Worm (Caenorhabditis elegans) whole organism, L4 larva: ENCODE results near the gene C25E10.10.

Source experiments
- F10B5.3 ChIP-seq: sonication (generic microtip); optimal IDR thresholded peaks from 2 replicates; lab custom pipeline; 2016; ENCODE audit warnings: mild to moderate bottlenecking, missing genetic modification characterization, missing compliant biosample characterization
- R02D3.7 ChIP-seq: fragments of 150-350 bp; sonication (generic microtip); optimal IDR thresholded peaks from 3 replicates; lab custom pipeline; 2014; ENCODE audit warnings: missing biosample characterization, missing genetic modification characterization
- aly-2 ChIP-seq: sonication (generic microtip); optimal IDR thresholded peaks from 2 replicates; lab custom pipeline; 2018; ENCODE audit warnings: missing biosample characterization, missing genetic modification characterization
- ama-1 ChIP-seq: fragments of 150-350 bp; optimal IDR thresholded peaks from 2 replicates; lab custom pipeline; 2014; ENCODE audit warnings: inconsistent platforms, mixed read lengths
- ceh-44 ChIP-seq: fragments of 200-800 bp; sonication (Bioruptor generic); IDR thresholded peaks from 2 replicates; pipeline ENCODE4 v1.3.6; 2022; ENCODE audit warnings: missing genetic modification reagents, missing genetic modification characterization, missing compliant biosample characterization
- ceh-82 ChIP-seq: sonication (generic microtip); optimal IDR thresholded peaks from 2 replicates; lab custom pipeline; 2017; ENCODE audit warnings: missing biosample characterization, missing genetic modification characterization
- dmd-6 ChIP-seq: fragments of 200-800 bp; sonication (Bioruptor generic); IDR thresholded peaks from 2 replicates; pipeline ENCODE4 v1.3.6; 2022; ENCODE audit warnings: missing genetic modification reagents, missing genetic modification characterization, missing compliant biosample characterization
- gei-8 ChIP-seq: fragments of 200-800 bp; sonication (Bioruptor generic); optimal IDR thresholded peaks from 2 replicates; lab custom pipeline; 2018; ENCODE audit warnings: mild to moderate bottlenecking, missing genetic modification characterization, missing compliant biosample characterization
- mdl-1 ChIP-seq, 2 experiments: fragments of 150-350 bp in 1 of 2; sonication (generic microtip) in 1 of 2; optimal IDR thresholded peaks; 2 replicates each; lab custom pipeline; 2014 to 2017; ENCODE audit warnings: missing biosample characterization in 2 of 2, missing genetic modification characterization in 2 of 2
- nhr-10 ChIP-seq: fragments of 150-350 bp; optimal IDR thresholded peaks from 2 replicates; lab custom pipeline; 2014; ENCODE audit warnings: missing biosample characterization, missing genetic modification characterization
- nhr-77 ChIP-seq: fragments of 150-350 bp; optimal IDR thresholded peaks from 2 replicates; lab custom pipeline; 2014; ENCODE audit warnings: missing biosample characterization, missing genetic modification characterization
- zag-1 ChIP-seq: fragments of 150-350 bp; optimal IDR thresholded peaks from 2 replicates; lab custom pipeline; 2014; ENCODE audit warnings: missing biosample characterization, missing genetic modification characterization
- ztf-11 ChIP-seq: fragments of 150-350 bp; optimal IDR thresholded peaks from 2 replicates; lab custom pipeline; 2014; ENCODE audit warnings: missing biosample characterization, missing genetic modification characterization
- ztf-7 ChIP-seq: fragments of 150-350 bp; optimal IDR thresholded peaks from 2 replicates; lab custom pipeline; 2014; ENCODE audit warnings: missing biosample characterization, missing genetic modification characterization

- no peak for TF ChIP-seq nhr-77
- TF ChIP-seq gei-8 = no peak
- TF ChIP-seq ceh-44 = no peak
- TF ChIP-seq ama-1 (lab: Kevin White, UChicago) = no peak
- TF ChIP-seq ceh-82 (tag; lab: Kevin White, UChicago) = no peak
- no peak for TF ChIP-seq mdl-1 (tag; optimal IDR thresholded peaks at IDR 0.05; lab: Kevin White, UChicago)
- no peak for TF ChIP-seq ztf-11 (tag; lab: Kevin White, UChicago)
- TF ChIP-seq dmd-6 (GFP tag; lab: Robert Waterston, UW) = no peak
- TF ChIP-seq aly-2 (tag; lab: Kevin White, UChicago) = no peak
- TF ChIP-seq ztf-7 (tag; lab: Kevin White, UChicago) = no peak
- TF ChIP-seq F10B5.3 = no peak
- TF ChIP-seq R02D3.7 (tag; lab: Kevin White, UChicago) = no peak
- TF ChIP-seq nhr-10 (tag; lab: Kevin White, UChicago) = no peak
- TF ChIP-seq zag-1 (tag; lab: Kevin White, UChicago) = no peak
Measured at ce11 chrV:9033267-9033666, 22.9 kb downstream of the C25E10.10 start, which contains the start of gene C25E10.4.
